Worm (Caenorhabditis elegans) whole organism, late embryonic: Measurements from ENCODE around the gene uig-1.

Source experiments
- C08G9.2 ChIP-seq: sonication (generic microtip); optimal IDR thresholded peaks from 2 replicates; lab custom pipeline; 2016; ENCODE audit warnings: mild to moderate bottlenecking, missing genetic modification characterization, moderate library complexity, missing compliant biosample characterization
- C38D4.7 ChIP-seq: fragments of 200-800 bp; sonication (Bioruptor generic); optimal IDR thresholded peaks from 2 replicates; lab custom pipeline; 2018; ENCODE audit warnings: mild to moderate bottlenecking, missing genetic modification characterization, moderate library complexity, missing compliant biosample characterization
- K02D7.2 ChIP-seq: sonication (generic microtip); optimal IDR thresholded peaks from 2 replicates; lab custom pipeline; 2017; ENCODE audit warnings: mild to moderate bottlenecking, missing genetic modification characterization, missing compliant biosample characterization
- K09A11.1 ChIP-seq: sonication (generic microtip); optimal IDR thresholded peaks from 2 replicates; lab custom pipeline; 2017; ENCODE audit warnings: antibody characterized with exemption, mild to moderate bottlenecking, missing genetic modification characterization, missing compliant biosample characterization; ENCODE audit not compliant: insufficient read depth
- T23F11.4 ChIP-seq: fragments of 200-800 bp; sonication (Bioruptor generic); optimal IDR thresholded peaks from 2 replicates; lab custom pipeline; 2018; ENCODE audit warnings: mild to moderate bottlenecking, missing genetic modification characterization, missing compliant biosample characterization
- ahr-1 ChIP-seq: sonication (generic microtip); optimal IDR thresholded peaks from 2 replicates; lab custom pipeline; 2016; ENCODE audit warnings: missing genetic modification characterization, missing compliant biosample characterization
- ceh-14 ChIP-seq: sonication (generic microtip); optimal IDR thresholded peaks from 2 replicates; lab custom pipeline; 2016; ENCODE audit warnings: missing genotype, missing genetic modification characterization, missing compliant biosample characterization
- ceh-18 ChIP-seq: sonication (generic microtip); optimal IDR thresholded peaks from 2 replicates; lab custom pipeline; 2016; ENCODE audit warnings: missing genetic modification characterization, missing compliant biosample characterization
- ceh-22 ChIP-seq: sonication (generic microtip); optimal IDR thresholded peaks from 2 replicates; lab custom pipeline; 2017; ENCODE audit warnings: missing biosample characterization, missing genetic modification characterization
- ceh-24 ChIP-seq: sonication (generic microtip); optimal IDR thresholded peaks from 2 replicates; lab custom pipeline; 2016; ENCODE audit warnings: mild to moderate bottlenecking, missing genetic modification characterization, missing compliant biosample characterization
- ceh-30 ChIP-seq: fragments of 150-350 bp; optimal IDR thresholded peaks from 2 replicates; lab custom pipeline; 2014; ENCODE audit warnings: missing biosample characterization, missing genetic modification characterization
- ceh-34 ChIP-seq: sonication (generic microtip); optimal IDR thresholded peaks from 2 replicates; lab custom pipeline; 2016; ENCODE audit warnings: mild to moderate bottlenecking, missing genetic modification characterization, missing compliant biosample characterization
- ceh-45 ChIP-seq: fragments of 200-800 bp; sonication (Bioruptor generic); IDR thresholded peaks from 2 replicates; pipeline ENCODE4 v1.3.6; 2022; ENCODE audit warnings: missing genetic modification reagents, missing genetic modification characterization, missing compliant biosample characterization
- ceh-48 ChIP-seq: sonication (generic microtip); optimal IDR thresholded peaks from 2 replicates; lab custom pipeline; 2016; ENCODE audit warnings: missing genetic modification characterization, inconsistent platforms, missing compliant biosample characterization
- ceh-6 ChIP-seq: fragments of 200-800 bp; sonication (Bioruptor generic); optimal IDR thresholded peaks from 2 replicates; lab custom pipeline; 2018; ENCODE audit warnings: mild to moderate bottlenecking, missing genetic modification characterization, missing compliant biosample characterization
- ceh-9 ChIP-seq: sonication (generic microtip); optimal IDR thresholded peaks from 2 replicates; lab custom pipeline; 2016; ENCODE audit warnings: mild to moderate bottlenecking, missing genetic modification characterization, inconsistent platforms, missing compliant biosample characterization
- dmd-4 ChIP-seq: sonication (generic microtip); optimal IDR thresholded peaks from 2 replicates; lab custom pipeline; 2016; ENCODE audit warnings: borderline replicate concordance, missing genetic modification characterization, missing compliant biosample characterization
- dve-1 ChIP-seq: sonication (generic microtip); optimal IDR thresholded peaks from 2 replicates; lab custom pipeline; 2017; ENCODE audit warnings: antibody characterized with exemption, mild to moderate bottlenecking, missing genetic modification characterization, missing compliant biosample characterization
- ets-4 ChIP-seq: sonication (generic microtip); optimal IDR thresholded peaks from 2 replicates; lab custom pipeline; 2016; ENCODE audit warnings: missing genetic modification characterization, missing compliant biosample characterization
- fax-1 ChIP-seq: sonication (generic microtip); optimal IDR thresholded peaks from 2 replicates; lab custom pipeline; 2016; ENCODE audit warnings: missing genotype, missing genetic modification characterization, missing compliant biosample characterization
- fkh-10 ChIP-seq: fragments of 150-350 bp; optimal IDR thresholded peaks from 2 replicates; lab custom pipeline; 2014; ENCODE audit warnings: missing biosample characterization, missing genetic modification reagents, missing genetic modification characterization
- fkh-6 ChIP-seq: sonication (generic microtip); optimal IDR thresholded peaks from 2 replicates; lab custom pipeline; 2016; ENCODE audit warnings: missing genetic modification characterization, missing compliant biosample characterization
- gmeb-2 ChIP-seq: sonication (generic microtip); optimal IDR thresholded peaks from 2 replicates; lab custom pipeline; 2016; ENCODE audit warnings: missing genetic modification characterization, inconsistent platforms, missing compliant biosample characterization
- hlh-15 ChIP-seq: sonication (generic microtip); optimal IDR thresholded peaks from 2 replicates; lab custom pipeline; 2016; ENCODE audit warnings: missing genetic modification characterization, missing compliant biosample characterization
- hlh-30 ChIP-seq: sonication (generic microtip); optimal IDR thresholded peaks from 2 replicates; lab custom pipeline; 2017; ENCODE audit warnings: antibody characterized with exemption, missing genetic modification characterization, missing compliant biosample characterization; ENCODE audit not compliant: insufficient read depth
- hlh-6 ChIP-seq: sonication (generic microtip); optimal IDR thresholded peaks from 2 replicates; lab custom pipeline; 2016; ENCODE audit warnings: missing genotype, missing genetic modification characterization, missing compliant biosample characterization
- lim-6 ChIP-seq: sonication (generic microtip); optimal IDR thresholded peaks from 2 replicates; lab custom pipeline; 2016; ENCODE audit warnings: missing genetic modification characterization, missing compliant biosample characterization
- madf-2 ChIP-seq: sonication (generic microtip); optimal IDR thresholded peaks from 2 replicates; lab custom pipeline; 2017; ENCODE audit warnings: missing genetic modification characterization, missing compliant biosample characterization
- mec-3 ChIP-seq: sonication (generic microtip); optimal IDR thresholded peaks from 2 replicates; lab custom pipeline; 2016; ENCODE audit warnings: borderline replicate concordance, missing genetic modification characterization, missing compliant biosample characterization
- nfya-1 ChIP-seq: sonication (generic microtip); optimal IDR thresholded peaks from 2 replicates; lab custom pipeline; 2017; ENCODE audit warnings: missing genetic modification characterization, mild to moderate bottlenecking, missing compliant biosample characterization, antibody characterized with exemption, moderate library complexity
- nhr-11 ChIP-seq: fragments of 150-350 bp; optimal IDR thresholded peaks from 2 replicates; lab custom pipeline; 2014; ENCODE audit warnings: missing biosample characterization, missing genetic modification characterization
- nhr-232 ChIP-seq: sonication (generic microtip); optimal IDR thresholded peaks from 2 replicates; lab custom pipeline; 2016; ENCODE audit warnings: missing genetic modification characterization, missing compliant biosample characterization
- npax-4 ChIP-seq: sonication (generic microtip); optimal IDR thresholded peaks from 2 replicates; lab custom pipeline; 2016; ENCODE audit warnings: missing genetic modification characterization, missing compliant biosample characterization
- odd-2 ChIP-seq: sonication (generic microtip); optimal IDR thresholded peaks from 2 replicates; lab custom pipeline; 2017; ENCODE audit warnings: antibody characterized with exemption, mild to moderate bottlenecking, missing genetic modification characterization, missing compliant biosample characterization
- pag-3 ChIP-seq: sonication (generic microtip); optimal IDR thresholded peaks from 2 replicates; lab custom pipeline; 2016; ENCODE audit warnings: missing compliant biosample characterization, missing genetic modification characterization, borderline replicate concordance
- pat-9 ChIP-seq: fragments of 200-800 bp; sonication (Bioruptor generic); optimal IDR thresholded peaks from 2 replicates; lab custom pipeline; 2018; ENCODE audit warnings: mild to moderate bottlenecking, missing genetic modification characterization, moderate library complexity, missing compliant biosample characterization
- pha-2 ChIP-seq: sonication (generic microtip); optimal IDR thresholded peaks from 2 replicates; lab custom pipeline; 2017; ENCODE audit warnings: mild to moderate bottlenecking, missing genetic modification characterization, missing compliant biosample characterization
- pha-4 ChIP-seq: fragments of 150-350 bp; optimal IDR thresholded peaks from 2 replicates; lab custom pipeline; 2018; ENCODE audit warnings: missing biosample characterization, missing genetic modification reagents, missing genetic modification characterization
- sdc-2 ChIP-seq: sonication (generic microtip); optimal IDR thresholded peaks from 2 replicates; lab custom pipeline; 2016; ENCODE audit warnings: missing genotype, missing genetic modification characterization, missing compliant biosample characterization
- sox-2 ChIP-seq: fragments of 200-800 bp; sonication (Bioruptor generic); IDR thresholded peaks from 2 replicates; pipeline ENCODE4 v1.3.6; 2022; ENCODE audit warnings: missing genetic modification reagents, missing genetic modification characterization, missing compliant biosample characterization
- tbx-2 ChIP-seq: sonication (generic microtip); optimal IDR thresholded peaks from 2 replicates; lab custom pipeline; 2016; ENCODE audit warnings: missing genetic modification characterization, missing compliant biosample characterization
- tbx-7 ChIP-seq: sonication (generic microtip); optimal IDR thresholded peaks from 2 replicates; lab custom pipeline; 2016; ENCODE audit warnings: missing genotype, missing genetic modification characterization, missing compliant biosample characterization
- ttx-3 ChIP-seq: sonication (generic microtip); optimal IDR thresholded peaks from 2 replicates; lab custom pipeline; 2016; ENCODE audit warnings: missing genetic modification reagents, missing genetic modification characterization, missing compliant biosample characterization
- unc-42 ChIP-seq: sonication (generic microtip); optimal IDR thresholded peaks from 2 replicates; lab custom pipeline; 2016; ENCODE audit warnings: missing genotype, missing genetic modification characterization, missing compliant biosample characterization
- unc-55 ChIP-seq: sonication (generic microtip); optimal IDR thresholded peaks from 2 replicates; lab custom pipeline; 2017; ENCODE audit warnings: missing biosample characterization, missing genetic modification reagents, missing genetic modification characterization
- zip-5 ChIP-seq: sonication (generic microtip); optimal IDR thresholded peaks from 2 replicates; lab custom pipeline; 2016; ENCODE audit warnings: missing genetic modification characterization, missing compliant biosample characterization

The uig-1 gene

DNA sequence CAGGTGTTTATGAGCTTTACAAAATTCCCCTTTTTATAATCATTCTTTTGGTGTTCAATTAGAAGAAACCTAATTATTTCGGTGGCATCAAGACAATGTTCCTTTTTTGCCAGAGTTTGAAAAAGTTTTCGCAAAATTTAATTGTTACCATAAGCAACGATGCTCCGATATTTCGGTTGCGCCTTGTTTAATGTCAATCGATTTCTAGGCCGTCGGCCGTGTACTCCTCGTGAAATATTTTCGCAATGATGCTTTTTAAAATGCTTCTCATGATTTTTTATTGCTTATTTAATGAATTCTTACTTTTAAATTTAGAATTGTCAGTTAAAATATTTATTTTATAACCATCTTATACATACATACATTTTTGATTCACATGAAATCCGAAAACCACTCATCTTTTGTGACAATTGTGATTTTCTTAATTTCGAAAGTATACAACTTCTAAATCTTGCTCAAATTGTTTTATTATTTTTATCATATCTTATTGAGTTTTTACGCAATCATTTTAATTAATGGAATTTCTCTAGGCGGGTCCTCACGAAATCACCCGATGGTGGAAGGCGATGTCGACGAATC lies 17.4 kb upstream of the uig-1 start, which contains the start of gene C50B6.3 (continued):
- TF ChIP-seq ceh-24 (no peak), C38D4.7 (GFP tag; lab: Kevin White, UChicago) (no peak), C08G9.2 (peak; percentile 92), fkh-10 (no peak), ahr-1 (tag; lab: Kevin White, UChicago) (no peak), unc-42 (tag; lab: Kevin White, UChicago) (peak; percentile 72), hlh-30 (no peak), mec-3 (tag; lab: Kevin White, UChicago) (no peak), gmeb-2 (tag; lab: Kevin White, UChicago) (no peak), fkh-6 (tag; lab: Kevin White, UChicago) (no peak), sox-2 (GFP tag; lab: Robert Waterston, UW) (no peak), nhr-232 (tag; lab: Kevin White, UChicago) (no peak), zip-5 (tag; lab: Kevin White, UChicago) (peak; percentile 28), ceh-30 (tag; lab: Kevin White, UChicago) (no peak), ttx-3 (tag; lab: Kevin White, UChicago) (no peak), ceh-45 (GFP tag; lab: Robert Waterston, UW) (no peak), fax-1 (tag; lab: Kevin White, UChicago) (peak; percentile 12), hlh-6 (tag; lab: Kevin White, UChicago) (no peak), sdc-2 (tag; lab: Kevin White, UChicago) (peak; percentile 47), tbx-7 (tag; lab: Kevin White, UChicago) (peak; percentile 65), tbx-2 (tag; lab: Kevin White, UChicago) (peak; percentile 80), dve-1 (tag; lab: Kevin White, UChicago) (no peak), odd-2 (tag; lab: Kevin White, UChicago) (no peak), ceh-48 (tag; lab: Kevin White, UChicago) (peak; percentile 49), nhr-11 (tag; lab: Kevin White, UChicago) (no peak), K09A11.1 (tag; lab: Kevin White, UChicago) (no peak), ceh-14 (tag; lab: Kevin White, UChicago) (no peak), ceh-6 (no peak), npax-4 (no peak), ceh-34 (tag; lab: Kevin White, UChicago) (peak; percentile 39), pag-3 (tag; lab: Kevin White, UChicago) (no peak), pha-2 (tag; lab: Kevin White, UChicago) (no peak), madf-2 (tag; lab: Kevin White, UChicago) (no peak), dmd-4 (no peak), ceh-18 (no peak), ceh-9 (no peak), ceh-22 (tag; lab: Kevin White, UChicago) (no peak), pha-4 (tag; lab: Kevin White, UChicago) (no peak), hlh-15 (tag; lab: Kevin White, UChicago) (no peak), pat-9 (tag; lab: Kevin White, UChicago) (no peak), K02D7.2 (tag; lab: Kevin White, UChicago) (no peak)

DNA sequence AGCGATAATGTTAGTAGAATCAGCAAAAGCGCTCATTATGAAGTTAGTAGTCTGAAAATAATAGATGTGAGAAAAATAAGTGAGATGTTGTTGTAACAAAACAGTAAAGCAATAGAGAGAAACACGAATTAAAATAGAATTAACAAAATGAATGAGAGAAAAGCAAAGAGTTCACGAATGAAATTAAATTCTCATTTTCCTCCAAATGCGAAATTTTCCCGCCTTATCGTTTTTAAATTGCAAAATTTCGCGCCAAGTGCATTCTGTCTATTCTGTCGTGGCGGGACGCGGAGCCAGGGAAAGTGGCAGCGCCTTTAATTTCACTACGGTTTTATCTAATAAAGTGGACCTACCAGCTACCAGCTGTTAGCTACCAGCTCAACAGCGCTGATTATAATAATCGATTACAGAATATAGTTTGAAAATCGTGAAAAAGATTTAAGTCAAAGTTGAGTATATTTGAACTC lies 16.5 kb upstream of the uig-1 start, which contains the start of gene nasp-2:
Gene nasp-2, minus strand, starts transcription at position 51 of the 467 bp plus-strand sequence.
- no peak for TF ChIP-seq npax-4
- no peak for TF ChIP-seq unc-55
- no peak for TF ChIP-seq K09A11.1 (tag; lab: Kevin White, UChicago)
- no peak for TF ChIP-seq sdc-2 (tag; lab: Kevin White, UChicago)
- no peak for TF ChIP-seq lim-6 (tag; lab: Kevin White, UChicago)
- no peak for TF ChIP-seq C08G9.2
- no peak for TF ChIP-seq ttx-3 (tag; lab: Kevin White, UChicago)
- TF ChIP-seq madf-2 (tag; lab: Kevin White, UChicago): no peak
- TF ChIP-seq pha-4 (tag; lab: Kevin White, UChicago): no peak
- no peak for TF ChIP-seq T23F11.4
- no peak for TF ChIP-seq C38D4.7 (GFP tag; lab: Kevin White, UChicago)
- no peak for TF ChIP-seq gmeb-2 (tag; lab: Kevin White, UChicago)
- no peak for TF ChIP-seq mec-3 (tag; lab: Kevin White, UChicago)
- no peak for TF ChIP-seq hlh-15 (tag; lab: Kevin White, UChicago)
- TF ChIP-seq nfya-1 (tag; lab: Kevin White, UChicago): no peak
- TF ChIP-seq ceh-48 (tag; lab: Kevin White, UChicago): no peak
- no peak for TF ChIP-seq dmd-4
- no peak for TF ChIP-seq fkh-6 (tag; lab: Kevin White, UChicago)
- no peak for TF ChIP-seq ets-4 (tag; lab: Kevin White, UChicago)
- TF ChIP-seq, all 69 proteins: peak for 0
